Worm (Caenorhabditis elegans): ENCODE measurements around the gene F26F2.1.

DNA sequence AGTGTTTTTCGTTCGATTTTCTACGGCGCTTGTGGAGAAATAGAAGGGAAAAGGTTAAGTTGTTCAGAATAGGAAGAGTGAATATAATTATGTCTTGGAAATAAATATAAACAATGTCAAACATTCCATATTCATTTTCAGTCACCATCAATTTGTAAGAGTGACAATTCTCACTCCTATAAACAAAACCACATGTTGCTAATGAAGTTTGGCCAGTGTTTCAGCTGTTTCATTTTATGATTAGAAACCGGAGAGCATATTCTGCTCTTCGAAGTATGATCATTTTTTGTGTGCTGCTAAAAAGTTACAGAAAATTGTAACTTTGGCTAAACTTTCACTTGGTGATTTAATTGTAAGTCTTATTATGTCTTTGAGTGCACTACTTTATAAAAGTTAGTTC lies 6.6 kb downstream of the F26F2.1 start, which contains the start of gene Y38H6C.21:
- TF ChIP-seq ceh-63 (GFP tag; optimal IDR thresholded peaks at IDR 0.05), result no peak
- TF ChIP-seq ama-1 (optimal IDR thresholded peaks at IDR 0.05), result no peak
- no peak for TF ChIP-seq fos-1 (tag; optimal IDR thresholded peaks at IDR 0.05)
- no peak for TF ChIP-seq snu-23 (GFP tag; optimal IDR thresholded peaks at IDR 0.05)
- no peak for TF ChIP-seq nhr-11 (tag; optimal IDR thresholded peaks at IDR 0.05)
- TF ChIP-seq elt-3 (tag; optimal IDR thresholded peaks at IDR 0.05), result no peak
- TF ChIP-seq hlh-4 (tag; optimal IDR thresholded peaks at IDR 0.05), result no peak
- no peak for TF ChIP-seq unc-62 (GFP tag; optimal IDR thresholded peaks at IDR 0.05)
- TF ChIP-seq tlp-1 (tag; optimal IDR thresholded peaks at IDR 0.05), result no peak
- TF ChIP-seq swsn-7 (tag; optimal IDR thresholded peaks at IDR 0.05), result no peak

Measured in whole organism, L1 larva.